Worm (Caenorhabditis elegans): ENCODE data around the gene srh-72.

- TF ChIP-seq unc-62 (GFP tag; optimal IDR thresholded peaks at IDR 0.05 in 1 of 2) (peak in 1 of 2 experiments; percentile 5), unc-62 (tag; optimal IDR thresholded peaks at IDR 0.05) (no peak), lsy-2 (tag; optimal IDR thresholded peaks at IDR 0.05) (no peak), daf-16 (GFP tag; optimal IDR thresholded peaks at IDR 0.05) (no peak), daf-16 (tag; optimal IDR thresholded peaks at IDR 0.05) (no peak), set-16 (GFP tag; IDR thresholded peaks at IDR 0.05) (no peak), ztf-11 (tag; optimal IDR thresholded peaks at IDR 0.05) (no peak)
These were observed 35.7 kb upstream of the srh-72 start, which contains the start of gene fbxb-17 for ce11 chrII:1676088-1676487.
